Fruit fly (Drosophila melanogaster) whole organism, prepupa: ENCODE data around the gene Cad86C.

Experiments used
- CG11902 ChIP-seq: fragments of 200-800 bp; sonication (Bioruptor generic); optimal IDR thresholded peaks from 3 replicates; lab custom pipeline; 2016; ENCODE audit warnings: missing biosample characterization, missing genetic modification characterization
- CG31627 ChIP-seq: fragments of 200-800 bp; sonication (Bioruptor generic); optimal IDR thresholded peaks from 3 replicates; lab custom pipeline; 2016; ENCODE audit warnings: missing biosample characterization, missing genetic modification characterization
- CG8632 ChIP-seq: fragments of 200-800 bp; sonication (Bioruptor generic); optimal IDR thresholded peaks from 3 replicates; lab custom pipeline; 2016; ENCODE audit warnings: missing biosample characterization, missing genetic modification characterization
- Gug ChIP-seq: fragments of 200-800 bp; sonication (Bioruptor generic); IDR thresholded peaks from 2 replicates; pipeline ENCODE4 v1.3.6; 2022; ENCODE audit warnings: missing biosample characterization, missing genetic modification characterization
- Hr38 ChIP-seq: sonication (Bioruptor generic); optimal IDR thresholded peaks from 2 replicates; lab custom pipeline; 2016; ENCODE audit warnings: missing biosample characterization, missing genetic modification characterization
- Sox102F ChIP-seq: fragments of 200-800 bp; sonication (Bioruptor generic); optimal IDR thresholded peaks from 2 replicates; lab custom pipeline; 2016; ENCODE audit warnings: missing biosample characterization, mild to moderate bottlenecking, missing genetic modification characterization
- topi ChIP-seq: fragments of 200-800 bp; sonication (Bioruptor generic); optimal IDR thresholded peaks from 3 replicates; lab custom pipeline; 2016; ENCODE audit warnings: missing biosample characterization, missing genetic modification characterization

DNA sequence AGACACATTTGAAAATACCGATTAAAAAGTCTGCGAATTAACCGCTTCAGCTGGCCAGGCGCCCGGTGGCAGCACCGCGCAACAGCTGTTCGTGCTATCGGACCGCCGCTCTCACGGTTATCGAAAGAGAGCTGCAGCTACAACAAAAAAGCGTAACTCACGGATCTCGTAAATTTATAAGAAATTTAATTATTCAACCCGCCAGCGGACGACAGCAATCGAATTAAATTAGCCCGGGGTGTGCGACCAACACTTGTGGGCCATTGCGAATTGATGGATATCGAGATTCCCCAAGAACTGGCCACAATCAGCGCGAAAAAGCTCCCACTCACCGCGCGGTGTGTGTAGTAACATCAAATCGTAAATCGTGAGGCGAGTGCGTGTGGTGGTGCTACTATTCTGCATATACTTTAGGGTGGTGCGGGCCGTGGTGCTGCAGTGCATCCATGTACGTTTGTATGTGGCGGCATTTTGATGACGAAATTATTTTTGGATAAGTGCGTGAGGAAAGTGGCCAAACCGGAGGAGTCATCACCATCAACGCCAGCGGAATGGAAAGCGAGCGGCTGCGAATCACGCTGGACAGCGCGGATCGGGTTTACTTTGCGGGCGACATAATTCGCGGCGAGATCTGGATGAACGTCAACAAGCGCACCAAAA, 58.7 kb downstream of the Cad86C start, which contains the start of gene Leash:
- no peak for TF ChIP-seq Gug (GFP tag; lab: Robert Waterston, UW)
- no peak for TF ChIP-seq Sox102F (GFP tag; lab: Kevin White, UChicago)
- no peak for TF ChIP-seq CG31627
- TF ChIP-seq CG8632, result no peak
- TF ChIP-seq Hr38, result no peak
- TF ChIP-seq topi (GFP tag; lab: Kevin White, UChicago), result no peak
- no peak for TF ChIP-seq CG11902 (GFP tag; lab: Kevin White, UChicago)
